Worm (Caenorhabditis elegans) whole organism, L4/young adult: ENCODE results near the gene mbl-1.

Experiments
- W03F9.2 ChIP-seq: fragments of 150-350 bp; optimal IDR thresholded peaks from 2 replicates; lab custom pipeline; 2014; ENCODE audit warnings: missing biosample characterization, missing genetic modification characterization
- dao-5 ChIP-seq: sonication (generic microtip); optimal IDR thresholded peaks from 2 replicates; lab custom pipeline; 2016; ENCODE audit warnings: missing genotype, missing genetic modification characterization, moderate library complexity, missing compliant biosample characterization
- him-1 ChIP-seq: sonication (generic microtip); optimal IDR thresholded peaks from 2 replicates; lab custom pipeline; 2016; ENCODE audit warnings: missing genotype, missing genetic modification reagents, missing genetic modification characterization, missing compliant biosample characterization

Gene mbl-1

DNA sequence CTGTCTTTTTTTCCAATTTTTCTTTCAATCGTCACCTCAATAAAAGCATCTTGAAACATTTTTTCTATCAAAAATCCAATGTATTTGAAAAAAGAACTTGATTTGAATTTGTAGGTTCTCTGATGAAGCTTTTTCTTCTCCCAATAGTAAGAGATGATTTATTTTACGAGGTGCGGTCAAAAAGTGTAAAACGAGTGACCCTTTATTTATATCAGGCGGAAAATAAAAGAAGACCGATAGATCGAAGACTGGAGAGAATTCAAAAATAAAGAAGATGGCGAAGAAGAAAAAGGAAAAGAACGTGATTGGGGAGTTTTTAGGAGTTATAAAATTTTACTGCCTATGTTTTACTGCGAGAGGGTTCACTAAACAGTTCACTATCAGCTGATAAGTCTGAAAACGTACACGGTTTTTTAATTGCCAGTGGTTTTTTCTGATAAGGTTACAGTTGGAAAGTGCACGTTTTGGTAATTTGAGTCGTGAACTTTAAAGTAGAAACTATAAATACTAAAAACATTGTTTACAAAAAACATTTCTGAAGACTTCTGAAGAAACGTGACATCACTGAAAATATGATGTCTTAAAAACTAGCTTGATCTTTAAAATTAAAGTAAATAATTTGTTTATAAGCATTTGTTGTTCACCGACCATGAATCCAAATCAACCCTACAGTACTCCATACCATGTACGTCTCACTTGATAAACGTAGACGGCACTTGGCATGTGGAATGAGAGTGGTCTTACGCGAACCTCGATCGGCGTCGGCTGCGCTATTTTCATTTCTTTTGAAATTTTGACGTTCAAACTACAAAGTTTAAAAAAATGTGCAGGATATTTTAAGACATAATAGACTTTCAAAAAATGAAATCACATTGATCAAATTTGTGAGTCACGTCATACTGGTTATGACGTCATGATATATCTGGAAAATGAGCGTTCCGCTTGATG lies 77.7 kb downstream of the mbl-1 start:
- TF ChIP-seq dao-5 (tag; lab: Kevin White, UChicago) (no peak), W03F9.2 (no peak), him-1 (tag; lab: Kevin White, UChicago) (no peak)

DNA sequence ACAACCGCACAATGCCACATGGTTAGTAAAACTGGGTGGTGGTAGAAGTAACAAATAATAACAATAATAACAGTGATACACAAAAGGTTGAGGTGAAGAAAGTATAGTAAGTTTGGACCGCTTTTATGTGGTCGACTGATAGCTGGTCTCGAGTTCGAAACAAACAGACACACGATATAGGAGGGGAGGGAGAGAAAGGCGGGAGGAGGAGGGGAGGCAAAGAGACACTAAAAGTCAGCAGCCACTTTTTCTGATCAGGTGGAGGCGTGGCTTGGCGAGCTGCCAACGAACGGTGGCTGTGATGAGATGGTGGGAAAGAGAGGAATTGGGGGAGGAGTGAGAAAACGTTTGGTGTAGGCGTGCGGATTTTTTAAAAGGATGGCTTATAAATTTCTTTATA lies 79.9 kb downstream of the mbl-1 start:
- TF ChIP-seq W03F9.2: no peak
- TF ChIP-seq him-1 (tag; lab: Kevin White, UChicago): no peak

DNA sequence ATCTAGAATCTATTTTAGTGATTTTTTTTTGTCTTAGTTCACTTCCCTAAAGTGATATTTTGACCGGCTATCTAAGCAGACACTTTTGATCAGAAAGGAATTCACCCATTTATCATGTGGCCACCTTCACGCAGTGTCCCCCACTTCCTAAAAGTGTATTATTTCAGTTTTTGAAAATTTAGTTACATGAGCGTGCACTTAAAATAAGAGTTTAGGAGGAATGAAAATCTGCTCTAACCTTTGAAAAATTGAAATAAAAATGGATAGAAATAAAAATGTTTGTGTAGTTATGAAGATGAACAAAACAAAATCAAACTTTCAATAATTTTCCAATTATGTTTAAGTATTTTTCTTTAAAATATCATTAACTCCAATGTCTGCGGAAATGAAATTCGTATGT lies 81.4 kb downstream of the mbl-1 start:
- TF ChIP-seq W03F9.2 (no peak), him-1 (tag; lab: Kevin White, UChicago) (no peak), dao-5 (tag; lab: Kevin White, UChicago) (no peak)
